Worm (Caenorhabditis elegans) whole organism, late embryonic: ENCODE results near the gene acn-1.

Experiments
- ama-1 ChIP-seq: fragments of 150-350 bp; optimal IDR thresholded peaks from 2 replicates; lab custom pipeline; 2014
- ceh-14 ChIP-seq: sonication (generic microtip); optimal IDR thresholded peaks from 2 replicates; lab custom pipeline; 2016; ENCODE audit warnings: missing genotype, missing genetic modification characterization, missing compliant biosample characterization
- ceh-18 ChIP-seq: sonication (generic microtip); optimal IDR thresholded peaks from 2 replicates; lab custom pipeline; 2016; ENCODE audit warnings: missing genetic modification characterization, missing compliant biosample characterization
- ceh-2 ChIP-seq: sonication (generic microtip); optimal IDR thresholded peaks from 2 replicates; lab custom pipeline; 2016; ENCODE audit warnings: missing genotype, missing genetic modification characterization, missing compliant biosample characterization
- ceh-22 ChIP-seq: sonication (generic microtip); optimal IDR thresholded peaks from 2 replicates; lab custom pipeline; 2017; ENCODE audit warnings: missing biosample characterization, missing genetic modification characterization
- ceh-24 ChIP-seq: sonication (generic microtip); optimal IDR thresholded peaks from 2 replicates; lab custom pipeline; 2016; ENCODE audit warnings: mild to moderate bottlenecking, missing genetic modification characterization, missing compliant biosample characterization
- ceh-30 ChIP-seq: fragments of 150-350 bp; optimal IDR thresholded peaks from 2 replicates; lab custom pipeline; 2014; ENCODE audit warnings: missing biosample characterization, missing genetic modification characterization
- ceh-31 ChIP-seq: sonication (generic microtip); optimal IDR thresholded peaks from 2 replicates; lab custom pipeline; 2016; ENCODE audit warnings: missing genetic modification characterization, missing compliant biosample characterization
- ceh-34 ChIP-seq: sonication (generic microtip); optimal IDR thresholded peaks from 2 replicates; lab custom pipeline; 2016; ENCODE audit warnings: mild to moderate bottlenecking, missing genetic modification characterization, missing compliant biosample characterization
- ceh-48 ChIP-seq: sonication (generic microtip); optimal IDR thresholded peaks from 2 replicates; lab custom pipeline; 2016; ENCODE audit warnings: missing genetic modification characterization, inconsistent platforms, missing compliant biosample characterization
- elt-2 ChIP-seq: sonication (generic microtip); optimal IDR thresholded peaks from 2 replicates; lab custom pipeline; 2016; ENCODE audit warnings: missing genetic modification reagents, missing genetic modification characterization, missing compliant biosample characterization
- eyg-1 ChIP-seq: sonication (generic microtip); optimal IDR thresholded peaks from 2 replicates; lab custom pipeline; 2016; ENCODE audit warnings: missing genotype, missing genetic modification characterization, missing compliant biosample characterization
- fkh-10 ChIP-seq: fragments of 150-350 bp; optimal IDR thresholded peaks from 2 replicates; lab custom pipeline; 2014; ENCODE audit warnings: missing biosample characterization, missing genetic modification reagents, missing genetic modification characterization
- hlh-15 ChIP-seq: sonication (generic microtip); optimal IDR thresholded peaks from 2 replicates; lab custom pipeline; 2016; ENCODE audit warnings: missing genetic modification characterization, missing compliant biosample characterization
- hlh-30 ChIP-seq: sonication (generic microtip); optimal IDR thresholded peaks from 2 replicates; lab custom pipeline; 2017; ENCODE audit warnings: antibody characterized with exemption, missing genetic modification characterization, missing compliant biosample characterization; ENCODE audit not compliant: insufficient read depth
- hlh-6 ChIP-seq: sonication (generic microtip); optimal IDR thresholded peaks from 2 replicates; lab custom pipeline; 2016; ENCODE audit warnings: missing genotype, missing genetic modification characterization, missing compliant biosample characterization
- hlh-8 ChIP-seq: sonication (generic microtip); optimal IDR thresholded peaks from 2 replicates; lab custom pipeline; 2016; ENCODE audit warnings: missing genotype, missing genetic modification characterization, missing compliant biosample characterization
- lin-11 ChIP-seq: fragments of 200-800 bp; sonication (Bioruptor generic); optimal IDR thresholded peaks from 2 replicates; lab custom pipeline; 2018; ENCODE audit warnings: mild to moderate bottlenecking, missing genetic modification characterization, missing compliant biosample characterization
- mec-3 ChIP-seq: sonication (generic microtip); optimal IDR thresholded peaks from 2 replicates; lab custom pipeline; 2016; ENCODE audit warnings: borderline replicate concordance, missing genetic modification characterization, missing compliant biosample characterization
- nfya-1 ChIP-seq: sonication (generic microtip); optimal IDR thresholded peaks from 2 replicates; lab custom pipeline; 2017; ENCODE audit warnings: missing genetic modification characterization, mild to moderate bottlenecking, missing compliant biosample characterization, antibody characterized with exemption, moderate library complexity
- nhr-11 ChIP-seq: fragments of 150-350 bp; optimal IDR thresholded peaks from 2 replicates; lab custom pipeline; 2014; ENCODE audit warnings: missing biosample characterization, missing genetic modification characterization
- nhr-232 ChIP-seq: sonication (generic microtip); optimal IDR thresholded peaks from 2 replicates; lab custom pipeline; 2016; ENCODE audit warnings: missing genetic modification characterization, missing compliant biosample characterization
- pag-3 ChIP-seq: sonication (generic microtip); optimal IDR thresholded peaks from 2 replicates; lab custom pipeline; 2016; ENCODE audit warnings: missing compliant biosample characterization, missing genetic modification characterization, borderline replicate concordance
- pat-9 ChIP-seq: fragments of 200-800 bp; sonication (Bioruptor generic); optimal IDR thresholded peaks from 2 replicates; lab custom pipeline; 2018; ENCODE audit warnings: mild to moderate bottlenecking, missing genetic modification characterization, moderate library complexity, missing compliant biosample characterization
- pax-1 ChIP-seq: fragments of 150-350 bp; optimal IDR thresholded peaks from 2 replicates; lab custom pipeline; 2014; ENCODE audit warnings: missing biosample characterization, missing genetic modification characterization
- pha-2 ChIP-seq: sonication (generic microtip); optimal IDR thresholded peaks from 2 replicates; lab custom pipeline; 2017; ENCODE audit warnings: mild to moderate bottlenecking, missing genetic modification characterization, missing compliant biosample characterization
- pqm-1 ChIP-seq: sonication (generic microtip); optimal IDR thresholded peaks from 2 replicates; lab custom pipeline; 2016; ENCODE audit warnings: missing genetic modification characterization, missing compliant biosample characterization
- pros-1 ChIP-seq: fragments of 150-350 bp; optimal IDR thresholded peaks from 2 replicates; lab custom pipeline; 2014; ENCODE audit warnings: missing biosample characterization, missing genetic modification reagents, missing genetic modification characterization
- rnt-1 ChIP-seq: sonication (generic microtip); optimal IDR thresholded peaks from 2 replicates; lab custom pipeline; 2016; ENCODE audit warnings: missing genetic modification characterization, missing compliant biosample characterization
- syd-9 ChIP-seq: sonication (generic microtip); optimal IDR thresholded peaks from 2 replicates; lab custom pipeline; 2016; ENCODE audit warnings: mild to moderate bottlenecking, missing genetic modification characterization, moderate library complexity, missing compliant biosample characterization
- tbx-2 ChIP-seq: sonication (generic microtip); optimal IDR thresholded peaks from 2 replicates; lab custom pipeline; 2016; ENCODE audit warnings: missing genetic modification characterization, missing compliant biosample characterization
- tbx-7 ChIP-seq: sonication (generic microtip); optimal IDR thresholded peaks from 2 replicates; lab custom pipeline; 2016; ENCODE audit warnings: missing genotype, missing genetic modification characterization, missing compliant biosample characterization
- unc-42 ChIP-seq: sonication (generic microtip); optimal IDR thresholded peaks from 2 replicates; lab custom pipeline; 2016; ENCODE audit warnings: missing genotype, missing genetic modification characterization, missing compliant biosample characterization
- unc-55 ChIP-seq: sonication (generic microtip); optimal IDR thresholded peaks from 2 replicates; lab custom pipeline; 2017; ENCODE audit warnings: missing biosample characterization, missing genetic modification reagents, missing genetic modification characterization

Gene acn-1

ce11 chrX:5122369-5122768 lies 25.5 kb upstream of the acn-1 start:
- TF ChIP-seq pqm-1 (tag; lab: Kevin White, UChicago) (no peak), tbx-7 (tag; lab: Kevin White, UChicago) (no peak)

- peak; percentile 37 for TF ChIP-seq ceh-31 (tag; lab: Kevin White, UChicago)
- TF ChIP-seq syd-9 (tag; lab: Kevin White, UChicago), result no peak
- peak; percentile 17 for TF ChIP-seq pros-1 (tag; lab: Kevin White, UChicago)
- no peak for TF ChIP-seq ceh-24 (tag; lab: Kevin White, UChicago)
- TF ChIP-seq nhr-232 (tag; lab: Kevin White, UChicago), result no peak
- no peak for TF ChIP-seq mec-3 (tag; lab: Kevin White, UChicago)
- TF ChIP-seq hlh-15, result no peak
- no peak for TF ChIP-seq eyg-1 (tag; lab: Kevin White, UChicago)
- TF ChIP-seq elt-2 (tag; lab: Kevin White, UChicago), result no peak
- no peak for TF ChIP-seq pqm-1 (tag; lab: Kevin White, UChicago)
- no peak for TF ChIP-seq ceh-30 (tag; lab: Kevin White, UChicago)
- peak; percentile 23 for TF ChIP-seq nfya-1
- no peak for TF ChIP-seq nhr-11 (tag; lab: Kevin White, UChicago)
- peak; percentile 12 for TF ChIP-seq unc-42 (tag; lab: Kevin White, UChicago)
- TF ChIP-seq rnt-1, result no peak
- no peak for TF ChIP-seq hlh-6
- peak; percentile 98 for TF ChIP-seq ceh-48 (tag; lab: Kevin White, UChicago)
Measured at ce11 chrX:5121789-5122188, 24.9 kb upstream of the acn-1 start.

- TF ChIP-seq pax-1, result no peak
- TF ChIP-seq ceh-2 (tag; lab: Kevin White, UChicago), result no peak
- no peak for TF ChIP-seq unc-42 (tag; lab: Kevin White, UChicago)
- no peak for TF ChIP-seq pha-2 (tag; lab: Kevin White, UChicago)
- no peak for TF ChIP-seq ceh-34 (tag; lab: Kevin White, UChicago)
- TF ChIP-seq ceh-48 (tag; lab: Kevin White, UChicago), result no peak
- TF ChIP-seq hlh-30 (tag; lab: Kevin White, UChicago), result no peak
- no peak for TF ChIP-seq ama-1
- TF ChIP-seq ceh-14, result no peak
- no peak for TF ChIP-seq elt-2 (tag; lab: Kevin White, UChicago)
- no peak for TF ChIP-seq syd-9 (tag; lab: Kevin White, UChicago)
- no peak for TF ChIP-seq ceh-18 (tag; lab: Kevin White, UChicago)
- no peak for TF ChIP-seq fkh-10
- TF ChIP-seq unc-55 (GFP tag; lab: Kevin White, UChicago), result no peak
- TF ChIP-seq tbx-7 (tag; lab: Kevin White, UChicago), result no peak
- no peak for TF ChIP-seq ceh-30 (tag; lab: Kevin White, UChicago)
- TF ChIP-seq rnt-1, result no peak
- no peak for TF ChIP-seq pat-9 (tag; lab: Kevin White, UChicago)
- TF ChIP-seq, all 69 proteins: peak for 0
Measured at ce11 chrX:5120807-5121206, 23.9 kb upstream of the acn-1 start.

ce11 chrX:5120196-5120595 lies 23.3 kb upstream of the acn-1 start:
- TF ChIP-seq tbx-2 (tag; lab: Kevin White, UChicago) (no peak), hlh-6 (no peak), lin-11 (tag; lab: Kevin White, UChicago) (no peak), ceh-34 (tag; lab: Kevin White, UChicago) (peak; percentile 56)

- TF ChIP-seq hlh-8, result no peak
- no peak for TF ChIP-seq pha-2 (tag; lab: Kevin White, UChicago)
- TF ChIP-seq pax-1, result no peak
- no peak for TF ChIP-seq ceh-22 (tag; lab: Kevin White, UChicago)
- TF ChIP-seq unc-55 (GFP tag; lab: Kevin White, UChicago), result no peak
- no peak for TF ChIP-seq pag-3 (tag; lab: Kevin White, UChicago)
- TF ChIP-seq, all 69 proteins: peak for 0
Measured at ce11 chrX:5119686-5120085, 22.8 kb upstream of the acn-1 start.
